Worm (Caenorhabditis elegans): ENCODE data around the gene ugt-43.

Gene ugt-43

DNA sequence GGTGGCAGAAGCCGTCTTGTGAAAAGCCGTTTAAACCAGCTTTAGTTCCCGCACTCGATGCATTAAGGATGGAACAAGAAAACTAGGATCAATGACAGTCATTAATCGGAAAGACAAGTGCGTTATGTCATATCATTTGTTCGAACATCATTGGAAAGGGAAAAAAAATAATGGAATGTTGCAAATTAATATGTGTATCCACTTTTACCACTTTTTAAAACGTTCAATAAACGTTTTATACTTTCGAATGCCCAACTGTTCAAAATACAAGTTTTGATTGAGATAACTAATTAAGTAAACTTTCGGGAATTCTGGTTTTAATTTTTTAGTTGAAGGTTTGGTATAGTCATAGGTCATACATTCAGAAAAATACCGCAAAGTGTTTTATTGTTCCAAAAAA is 50.7 kb downstream of the ugt-43 start, which contains the start of gene C02F4.4:
Gene C02F4.4 (minus strand): TSS at position 101 of the 400 bp plus-strand sequence.
- TF ChIP-seq ZK546.5 (tag; optimal IDR thresholded peaks at IDR 0.05) (no peak), lin-13 (GFP tag; optimal IDR thresholded peaks at IDR 0.05) (no peak), nhr-237 (tag; optimal IDR thresholded peaks at IDR 0.05) (no peak), egl-27 (tag; optimal IDR thresholded peaks at IDR 0.05) (no peak), F13H6.1 (tag; optimal IDR thresholded peaks at IDR 0.05) (no peak), nhr-11 (tag; optimal IDR thresholded peaks at IDR 0.05) (no peak), unc-39 (tag; optimal IDR thresholded peaks at IDR 0.05) (no peak), dmd-4 (tag; optimal IDR thresholded peaks at IDR 0.05) (no peak), skn-1 (tag; optimal IDR thresholded peaks at IDR 0.05) (no peak), R02D3.7 (tag; optimal IDR thresholded peaks at IDR 0.05) (no peak), nhr-129 (tag; optimal IDR thresholded peaks at IDR 0.05) (no peak)

Data from whole organism, L2 larva.